Fruit fly (Drosophila melanogaster) whole organism, embryonic: ENCODE results near the gene Lmpt.

ENCODE experiments used
- BtbVII ChIP-seq: fragments of 200-800 bp; sonication (Bioruptor generic); optimal IDR thresholded peaks from 3 replicates; lab custom pipeline; 2017; ENCODE audit warnings: missing biosample characterization, mild to moderate bottlenecking, missing genetic modification characterization
- CG10267 ChIP-seq: fragments of 200-800 bp; sonication (Bioruptor generic); optimal IDR thresholded peaks from 2 replicates; lab custom pipeline; 2018; ENCODE audit warnings: missing biosample characterization, mild to moderate bottlenecking, missing genetic modification characterization, moderate library complexity
- CG10979 ChIP-seq: fragments of 200-800 bp; sonication (Bioruptor generic); optimal IDR thresholded peaks from 2 replicates; lab custom pipeline; 2018; ENCODE audit warnings: missing biosample characterization, mild to moderate bottlenecking, missing genetic modification characterization, moderate library complexity
- CG11696 ChIP-seq: fragments of 200-800 bp; sonication (Bioruptor generic); IDR thresholded peaks from 2 replicates; pipeline ENCODE4 v1.3.6; 2022; ENCODE audit warnings: missing biosample characterization, missing genetic modification characterization
- CG12299 ChIP-seq: fragments of 200-800 bp; sonication (Bioruptor generic); optimal IDR thresholded peaks from 2 replicates; lab custom pipeline; 2018; ENCODE audit warnings: missing biosample characterization, mild to moderate bottlenecking, missing genetic modification characterization
- CG12659 ChIP-seq: fragments of 200-800 bp; sonication (Bioruptor generic); optimal IDR thresholded peaks from 3 replicates; lab custom pipeline; 2017; ENCODE audit warnings: mild to moderate bottlenecking, missing biosample characterization, missing genetic modification reagents, missing genetic modification characterization
- CG13894 ChIP-seq: fragments of 200-800 bp; sonication (Bioruptor generic); optimal IDR thresholded peaks from 3 replicates; lab custom pipeline; 2018; ENCODE audit warnings: missing biosample characterization, mild to moderate bottlenecking, missing genetic modification characterization, moderate library complexity
- CG15011 ChIP-seq: fragments of 200-800 bp; sonication (Bioruptor generic); optimal IDR thresholded peaks from 3 replicates; lab custom pipeline; 2018; ENCODE audit warnings: missing biosample characterization, mild to moderate bottlenecking, missing genetic modification characterization
- CG15514 ChIP-seq: fragments of 200-800 bp; sonication (Bioruptor generic); optimal IDR thresholded peaks from 3 replicates; lab custom pipeline; 2017; ENCODE audit warnings: missing biosample characterization, missing genetic modification characterization, mild to moderate bottlenecking, moderate library complexity, missing genetic modification reagents
- CG17568 ChIP-seq: fragments of 200-800 bp; sonication (Bioruptor generic); optimal IDR thresholded peaks from 2 replicates; lab custom pipeline; 2018; ENCODE audit warnings: missing biosample characterization, mild to moderate bottlenecking, missing genetic modification characterization, moderate library complexity
- CG18262 ChIP-seq: fragments of 200-800 bp; optimal IDR thresholded peaks from 3 replicates; lab custom pipeline; 2019; ENCODE audit warnings: missing biosample characterization, mild to moderate bottlenecking, missing genetic modification characterization, moderate library complexity
- CG2199 ChIP-seq: fragments of 200-800 bp; sonication (Bioruptor generic); IDR thresholded peaks from 3 replicates; pipeline ENCODE4 v1.3.6; 2022; ENCODE audit warnings: missing biosample characterization, missing genetic modification characterization
- CG2712 ChIP-seq: fragments of 200-800 bp; optimal IDR thresholded peaks from 3 replicates; lab custom pipeline; 2019; ENCODE audit warnings: missing biosample characterization, mild to moderate bottlenecking, missing genetic modification characterization, moderate library complexity
- CG32532 ChIP-seq: fragments of 200-800 bp; sonication (Bioruptor generic); IDR thresholded peaks from 2 replicates; pipeline ENCODE4 v1.3.6; 2022; ENCODE audit warnings: missing biosample characterization, missing genetic modification characterization
- CG33213 ChIP-seq: fragments of 200-800 bp; sonication (Bioruptor generic); optimal IDR thresholded peaks from 3 replicates; lab custom pipeline; 2016; ENCODE audit warnings: missing biosample characterization, missing genetic modification characterization
- CG34224 ChIP-seq: fragments of 200-800 bp; sonication (Bioruptor generic); IDR thresholded peaks from 3 replicates; pipeline ENCODE4 v1.3.6; 2022; ENCODE audit warnings: missing biosample characterization, missing genetic modification characterization; ENCODE audit not compliant: partially characterized antibody
- CG3995 ChIP-seq: fragments of 200-800 bp; sonication (Bioruptor generic); optimal IDR thresholded peaks from 3 replicates; lab custom pipeline; 2016; ENCODE audit warnings: missing biosample characterization, missing genetic modification characterization
- CG4282 ChIP-seq: fragments of 200-800 bp; sonication (Bioruptor generic); optimal IDR thresholded peaks from 2 replicates; lab custom pipeline; 2016; ENCODE audit warnings: missing biosample characterization, missing genetic modification characterization
- CG5953 ChIP-seq: fragments of 200-800 bp; sonication (Bioruptor generic); IDR thresholded peaks from 2 replicates; pipeline ENCODE4 v1.3.6; 2022; ENCODE audit warnings: missing biosample characterization, missing genetic modification characterization
- CG6689 ChIP-seq: fragments of 200-800 bp; sonication (Bioruptor generic); IDR thresholded peaks from 2 replicates; pipeline ENCODE4 v1.3.6; 2022; ENCODE audit warnings: missing biosample characterization, missing genetic modification characterization
- CG7271 ChIP-seq: fragments of 200-800 bp; sonication (Bioruptor generic); optimal IDR thresholded peaks from 2 replicates; lab custom pipeline; 2018; ENCODE audit warnings: missing biosample characterization, mild to moderate bottlenecking, missing genetic modification characterization, moderate library complexity
- CG8388 ChIP-seq: fragments of 200-800 bp; sonication (Bioruptor generic); optimal IDR thresholded peaks from 2 replicates; lab custom pipeline; 2019; ENCODE audit warnings: missing biosample characterization, mild to moderate bottlenecking, missing genetic modification characterization, moderate library complexity
- CG8944 ChIP-seq: fragments of 200-800 bp; sonication (Bioruptor generic); optimal IDR thresholded peaks from 3 replicates; lab custom pipeline; 2016; ENCODE audit warnings: missing biosample characterization, missing genetic modification characterization
- CG9727 ChIP-seq: fragments of 200-800 bp; sonication (Bioruptor generic); optimal IDR thresholded peaks from 3 replicates; lab custom pipeline; 2017; ENCODE audit warnings: missing biosample characterization, mild to moderate bottlenecking, missing genetic modification characterization
- Fer3 ChIP-seq: fragments of 200-800 bp; sonication (Bioruptor generic); optimal IDR thresholded peaks from 2 replicates; lab custom pipeline; 2018; ENCODE audit warnings: missing biosample characterization, mild to moderate bottlenecking, missing genetic modification characterization, moderate library complexity
- Gug ChIP-seq: fragments of 200-800 bp; sonication (Bioruptor generic); IDR thresholded peaks from 4 replicates; pipeline ENCODE4 v1.3.6; 2022; ENCODE audit warnings: missing biosample characterization, missing genetic modification characterization
- H15 ChIP-seq: fragments of 200-800 bp; sonication (Bioruptor generic); IDR thresholded peaks from 3 replicates; pipeline ENCODE4 v1.3.6; 2022; ENCODE audit warnings: missing biosample characterization, missing genetic modification characterization
- MESR4 ChIP-seq: fragments of 200-800 bp; sonication (Bioruptor generic); optimal IDR thresholded peaks from 2 replicates; lab custom pipeline; 2018; ENCODE audit warnings: missing biosample characterization, mild to moderate bottlenecking, missing genetic modification characterization, moderate library complexity
- PHDP ChIP-seq: fragments of 200-800 bp; sonication (Bioruptor generic); optimal IDR thresholded peaks from 3 replicates; lab custom pipeline; 2018; ENCODE audit warnings: missing biosample characterization, mild to moderate bottlenecking, missing genetic modification characterization, moderate library complexity
- Sin3A ChIP-seq: fragments of >200 bp; optimal IDR thresholded peaks from 2 replicates; lab custom pipeline; 2018
- Six4 ChIP-seq: fragments of 200-800 bp; sonication (Bioruptor generic); optimal IDR thresholded peaks from 2 replicates; lab custom pipeline; 2016; ENCODE audit warnings: missing biosample characterization, missing genetic modification characterization
- amos ChIP-seq: fragments of 200-800 bp; sonication (Bioruptor generic); IDR thresholded peaks from 2 replicates; pipeline ENCODE4 v1.3.6; 2022; ENCODE audit warnings: missing biosample characterization, missing genetic modification characterization; ENCODE audit not compliant: partially characterized antibody
- bab2 ChIP-seq: fragments of 200-800 bp; sonication (Bioruptor generic); optimal IDR thresholded peaks from 2 replicates; lab custom pipeline; 2016; ENCODE audit warnings: missing biosample characterization, missing genetic modification characterization
- crol ChIP-seq: fragments of 200-800 bp; sonication (Bioruptor generic); IDR thresholded peaks from 2 replicates; pipeline ENCODE4 v1.3.6; 2022; ENCODE audit warnings: missing biosample characterization, missing genetic modification characterization
- dmrt11E ChIP-seq: fragments of 200-800 bp; sonication (Bioruptor generic); optimal IDR thresholded peaks from 3 replicates; lab custom pipeline; 2018; ENCODE audit warnings: missing biosample characterization, mild to moderate bottlenecking, missing genetic modification characterization, moderate library complexity
- dpn ChIP-seq, 2 experiments: fragments of 200-800 bp; sonication (Bioruptor generic); optimal IDR thresholded peaks; 3 replicates each; lab custom pipeline; 2016; ENCODE audit warnings: missing biosample characterization in 2 of 2, missing genetic modification characterization in 2 of 2
- ftz-f1 ChIP-seq: fragments of 200-800 bp; sonication (Bioruptor generic); optimal IDR thresholded peaks from 2 replicates; lab custom pipeline; 2016; ENCODE audit warnings: missing biosample characterization, missing genetic modification characterization
- gce ChIP-seq: fragments of 200-800 bp; sonication (Bioruptor generic); IDR thresholded peaks from 3 replicates; pipeline ENCODE4 v1.3.6; 2022; ENCODE audit warnings: missing biosample characterization, missing genetic modification characterization
- klu ChIP-seq: fragments of 200-800 bp; sonication (Bioruptor generic); IDR thresholded peaks from 2 replicates; pipeline ENCODE4 v1.3.6; 2022; ENCODE audit warnings: missing biosample characterization, missing genetic modification characterization
- kni ChIP-seq: fragments of 200-800 bp; sonication (Bioruptor generic); optimal IDR thresholded peaks from 3 replicates; lab custom pipeline; 2017; ENCODE audit warnings: mild to moderate bottlenecking, missing biosample characterization, missing genetic modification reagents, missing genetic modification characterization
- lilli ChIP-seq: fragments of 200-800 bp; sonication (Bioruptor generic); optimal IDR thresholded peaks from 3 replicates; lab custom pipeline; 2016; ENCODE audit warnings: missing biosample characterization, missing genetic modification characterization
- nom ChIP-seq: fragments of 200-800 bp; sonication (Bioruptor generic); optimal IDR thresholded peaks from 2 replicates; lab custom pipeline; 2017; ENCODE audit warnings: missing biosample characterization, missing genetic modification characterization, mild to moderate bottlenecking, moderate library complexity, missing genetic modification reagents
- pfk ChIP-seq: fragments of 200-800 bp; sonication (Bioruptor generic); optimal IDR thresholded peaks from 2 replicates; lab custom pipeline; 2018; ENCODE audit warnings: missing biosample characterization, mild to moderate bottlenecking, missing genetic modification characterization, moderate library complexity
- run ChIP-seq: fragments of 200-800 bp; sonication (Bioruptor generic); optimal IDR thresholded peaks from 3 replicates; lab custom pipeline; 2018; ENCODE audit warnings: missing biosample characterization, mild to moderate bottlenecking, missing genetic modification characterization
- tgo ChIP-seq: fragments of 200-800 bp; sonication (Bioruptor generic); IDR thresholded peaks from 3 replicates; pipeline ENCODE4 v1.3.6; 2022; ENCODE audit warnings: missing biosample characterization, missing genetic modification characterization
- tin ChIP-seq: fragments of 200-800 bp; sonication (Bioruptor generic); optimal IDR thresholded peaks from 3 replicates; lab custom pipeline; 2016; ENCODE audit warnings: missing biosample characterization, missing genetic modification characterization
- tll ChIP-seq, 2 experiments: fragments of 200-800 bp in 1 of 2; fragments of >200 bp in 1 of 2; sonication (Bioruptor generic) in 1 of 2; optimal IDR thresholded peaks; 2 replicates each; lab custom pipeline; 2017 to 2019; ENCODE audit warnings: missing biosample characterization in 2 of 2, missing genetic modification characterization in 2 of 2, mild to moderate bottlenecking in 1 of 2, moderate library complexity in 1 of 2
- ttk ChIP-seq: fragments of 200-800 bp; sonication (Bioruptor generic); IDR thresholded peaks from 2 replicates; pipeline ENCODE4 v2.1.2; 2022; ENCODE audit warnings: missing biosample characterization, missing genetic modification characterization
- twi ChIP-seq: fragments of 200-800 bp; optimal IDR thresholded peaks from 2 replicates; lab custom pipeline; 2019; ENCODE audit warnings: missing biosample characterization, mild to moderate bottlenecking, missing genetic modification characterization, moderate library complexity

Lmpt gene

DNA sequence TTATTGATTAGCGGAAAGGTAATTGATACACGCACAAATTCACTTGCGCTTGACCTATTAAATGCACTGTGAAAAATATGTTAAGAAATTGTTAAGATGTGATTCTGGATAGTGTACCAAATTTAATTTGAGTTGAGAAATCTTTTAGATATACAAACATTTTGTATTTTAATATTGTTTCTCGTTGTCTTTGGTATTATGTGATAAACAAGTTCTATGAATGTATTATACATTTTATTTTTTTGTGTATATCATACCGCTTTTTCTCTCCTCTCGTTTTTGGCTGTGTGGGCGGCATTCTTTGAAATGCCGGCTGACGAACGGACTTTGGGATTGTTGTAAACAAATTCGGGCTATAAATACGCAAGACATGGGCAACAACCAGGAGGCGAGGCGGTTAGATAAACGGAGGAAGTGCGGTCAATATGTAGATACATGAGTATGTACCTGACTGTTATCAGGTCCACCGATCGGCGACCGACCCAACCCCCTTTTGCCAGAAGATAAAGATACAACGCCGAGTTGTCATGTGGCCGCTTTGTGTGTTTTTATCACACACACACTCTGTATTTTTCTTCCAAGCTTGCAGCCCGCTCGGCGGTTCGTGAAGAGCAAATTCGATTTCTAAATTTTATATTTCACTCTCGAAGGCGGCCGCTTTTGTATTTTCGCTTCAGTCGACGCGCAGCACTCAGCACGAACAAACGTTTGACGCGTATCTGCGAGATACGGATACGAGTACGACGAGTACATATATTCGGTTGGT is 91.9 kb downstream of the Lmpt start (continued):
- TF ChIP-seq CG33213 (GFP tag; lab: Kevin White, UChicago) (no peak), bab2 (GFP tag; lab: Kevin White, UChicago) (peak; percentile 50), CG3995 (GFP tag; lab: Kevin White, UChicago) (no peak), Six4 (GFP tag; lab: Kevin White, UChicago) (peak; percentile 45), CG12299 (tag; lab: Kevin White, UChicago) (peak; percentile 19), CG4282 (GFP tag; lab: Kevin White, UChicago) (no peak), CG8388 (peak; percentile 53), CG9727 (peak; percentile 62), tgo (GFP tag; lab: Robert Waterston, UW) (peak; percentile 77), pfk (GFP tag; lab: Kevin White, UChicago) (no peak), lilli (GFP tag; lab: Kevin White, UChicago) (peak; percentile 53), run (peak; percentile 32), BtbVII (peak; percentile 55), CG11696 (GFP tag; lab: Robert Waterston, UW) (peak; percentile 57; the same call in 1 of the 2 replicates), CG5953 (GFP tag; lab: Robert Waterston, UW) (peak; percentile 56), CG17568 (peak; percentile 48), CG6689 (peak; percentile 75), crol (no peak), CG34224 (GFP tag; lab: Robert Waterston, UW) (no peak), CG10267 (tag; lab: Kevin White, UChicago) (peak; percentile 71), gce (0 out of 3 replicates have a peak, but pooled peaks have one; percentile 40), MESR4 (GFP tag; lab: Kevin White, UChicago) (no peak), twi (tag; lab: Kevin White, UChicago) (no peak), CG15011 (GFP tag; lab: Kevin White, UChicago) (peak; percentile 76), ftz-f1 (no peak), Fer3 (tag; lab: Kevin White, UChicago) (peak; percentile 56), CG8944 (GFP tag; lab: Kevin White, UChicago) (no peak), amos (no peak), klu (GFP tag; lab: Robert Waterston, UW) (no peak; the same call in 1 of the 2 replicates), CG2712 (tag; lab: Kevin White, UChicago) (peak; percentile 83), PHDP (tag; lab: Kevin White, UChicago) (peak; percentile 85), CG10979 (peak; percentile 60), tin (GFP tag; lab: Kevin White, UChicago) (peak; percentile 1), CG2199 (GFP tag; lab: Robert Waterston, UW) (no peak), CG32532 (GFP tag; lab: Robert Waterston, UW) (peak; percentile 81), H15 (GFP tag; lab: Robert Waterston, UW) (peak; percentile 55; the same call in 1 of the 3 replicates), CG18262 (peak; percentile 80), CG13894 (tag; lab: Kevin White, UChicago) (peak; percentile 28), kni (GFP tag; lab: Kevin White, UChicago) (no peak), ttk (no peak; the same call in 1 of the 2 replicates), CG7271 (tag; lab: Kevin White, UChicago) (no peak), dpn (GFP tag; optimal IDR thresholded peaks at IDR 0.05; lab: Kevin White, UChicago) (peak; percentile 37 to 58), nom (GFP tag; lab: Kevin White, UChicago) (no peak), tll (GFP tag; optimal IDR thresholded peaks at IDR 0.05; lab: Kevin White, UChicago) (peak in 1 of 2 experiments; percentile 7), Gug (GFP tag; lab: Robert Waterston, UW) (peak; percentile 23; the same call in 2 of the 4 replicates), Sin3A (lab: Kevin White, UChicago) (no peak), CG12659 (GFP tag; lab: Kevin White, UChicago) (peak; percentile 72), CG15514 (GFP tag; lab: Kevin White, UChicago) (peak; percentile 57), dmrt11E (peak; percentile 38)
